Worm (Caenorhabditis elegans) whole organism, midembryonic: Measurements from ENCODE around the gene C52B9.19.

Experiments used
- cog-1 ChIP-seq: sonication (generic microtip); optimal IDR thresholded peaks from 2 replicates; lab custom pipeline; 2016; ENCODE audit warnings: missing genetic modification characterization, missing compliant biosample characterization
- flt-1 ChIP-seq: fragments of 200-800 bp; sonication (Bioruptor generic); IDR thresholded peaks from 2 replicates; pipeline ENCODE4 v1.3.6; 2022; ENCODE audit warnings: missing genetic modification characterization, missing compliant biosample characterization

ce11 chrX:4279294-4279782, 3.0 kb upstream of the C52B9.19 start, which contains the start of the genes twk-28 and ets-9:
- TF ChIP-seq cog-1, result no peak
- no peak for TF ChIP-seq flt-1 (GFP tag; lab: Robert Waterston, UW)
